Fruit fly (Drosophila melanogaster) whole organism, embryonic: ENCODE measurements around the gene Sf3b3.

ENCODE experiments used
- Atf3 ChIP-seq: fragments of 200-800 bp; sonication (Bioruptor generic); optimal IDR thresholded peaks from 3 replicates; lab custom pipeline; 2016; ENCODE audit warnings: missing biosample characterization, missing genetic modification characterization
- CG13424 ChIP-seq: fragments of 200-800 bp; sonication (Bioruptor generic); optimal IDR thresholded peaks from 2 replicates; lab custom pipeline; 2019; ENCODE audit warnings: missing biosample characterization, mild to moderate bottlenecking, missing genetic modification characterization, moderate library complexity
- CG18011 ChIP-seq: fragments of 200-800 bp; sonication (Bioruptor generic); optimal IDR thresholded peaks from 2 replicates; lab custom pipeline; 2017; ENCODE audit warnings: missing biosample characterization, missing genetic modification characterization, mild to moderate bottlenecking, moderate library complexity, missing genotype
- CG31224 ChIP-seq: fragments of 200-800 bp; sonication (Bioruptor generic); IDR thresholded peaks from 2 replicates; pipeline ENCODE4 v1.3.6; 2022; ENCODE audit warnings: missing biosample characterization, missing genetic modification characterization
- CG7745 ChIP-seq: fragments of 200-800 bp; sonication (Bioruptor generic); optimal IDR thresholded peaks from 2 replicates; lab custom pipeline; 2018; ENCODE audit warnings: missing biosample characterization, mild to moderate bottlenecking, missing genetic modification characterization, moderate library complexity
- CG9876 ChIP-seq: fragments of 200-800 bp; sonication (Bioruptor generic); optimal IDR thresholded peaks from 2 replicates; lab custom pipeline; 2016; ENCODE audit warnings: missing biosample characterization, missing genetic modification characterization
- NC2β ChIP-seq: fragments of 200-800 bp; sonication (Bioruptor generic); optimal IDR thresholded peaks from 2 replicates; lab custom pipeline; 2016; ENCODE audit warnings: missing biosample characterization, missing genetic modification characterization
- disco-r ChIP-seq: fragments of 200-800 bp; sonication (Bioruptor generic); optimal IDR thresholded peaks from 2 replicates; lab custom pipeline; 2016; ENCODE audit warnings: missing biosample characterization, missing genetic modification characterization
- sob ChIP-seq: fragments of 200-800 bp; sonication (Bioruptor generic); IDR thresholded peaks from 2 replicates; pipeline ENCODE4 v1.3.6; 2022; ENCODE audit warnings: missing biosample characterization, missing genetic modification characterization

- TF ChIP-seq CG13424: no peak
- no peak for TF ChIP-seq CG9876 (GFP tag; lab: Kevin White, UChicago)
- TF ChIP-seq NC2β (GFP tag; lab: Kevin White, UChicago): no peak
- TF ChIP-seq CG7745 (tag; lab: Kevin White, UChicago): no peak
- TF ChIP-seq CG31224 (GFP tag; lab: Robert Waterston, UW): no peak
- no peak for TF ChIP-seq sob (GFP tag; lab: Robert Waterston, UW)
- TF ChIP-seq disco-r (GFP tag; lab: Kevin White, UChicago): no peak
- TF ChIP-seq Atf3: no peak
- no peak for TF ChIP-seq CG18011 (GFP tag; lab: Kevin White, UChicago)
These were observed 38.7 kb downstream of the Sf3b3 start for dm6 chr3L:794462-794861.
